Fruit fly (Drosophila melanogaster) whole organism, embryonic: ENCODE measurements around the gene Chd1.

Source experiments
- Awh ChIP-seq: fragments of 200-800 bp; sonication (Bioruptor generic); IDR thresholded peaks from 2 replicates; pipeline ENCODE4, ENCODE4 v1.3.6; 2022; ENCODE audit warnings: missing biosample characterization, missing genetic modification characterization
- BEAF-32 ChIP-seq: fragments of 200-800 bp; sonication (Bioruptor generic); optimal IDR thresholded peaks from 3 replicates; lab custom pipeline; 2017; ENCODE audit warnings: missing biosample characterization, missing genetic modification characterization, mild to moderate bottlenecking, moderate library complexity, missing genetic modification reagents
- CG10431 ChIP-seq: fragments of 200-800 bp; sonication (Bioruptor generic); optimal IDR thresholded peaks from 3 replicates; lab custom pipeline; 2018; ENCODE audit warnings: missing biosample characterization, mild to moderate bottlenecking, missing genetic modification characterization
- CG11247 ChIP-seq: fragments of 200-800 bp; sonication (Bioruptor generic); IDR thresholded peaks from 2 replicates; pipeline ENCODE4 v1.3.6; 2022; ENCODE audit warnings: missing biosample characterization, missing genetic modification characterization
- CG12104 ChIP-seq: fragments of 200-800 bp; sonication (Bioruptor generic); optimal IDR thresholded peaks from 3 replicates; lab custom pipeline; 2016; ENCODE audit warnings: missing biosample characterization, missing genetic modification characterization
- CG12942 ChIP-seq: fragments of 200-800 bp; sonication (Bioruptor generic); optimal IDR thresholded peaks from 3 replicates; lab custom pipeline; 2016; ENCODE audit warnings: missing biosample characterization, missing genetic modification characterization
- CG13296 ChIP-seq: fragments of 200-800 bp; sonication (Bioruptor generic); optimal IDR thresholded peaks from 3 replicates; lab custom pipeline; 2018; ENCODE audit warnings: missing biosample characterization, mild to moderate bottlenecking, missing genetic modification characterization
- CG15514 ChIP-seq: fragments of 200-800 bp; sonication (Bioruptor generic); optimal IDR thresholded peaks from 3 replicates; lab custom pipeline; 2017; ENCODE audit warnings: missing biosample characterization, missing genetic modification characterization, mild to moderate bottlenecking, moderate library complexity, missing genetic modification reagents
- CG17385 ChIP-seq: fragments of 200-800 bp; sonication (Bioruptor generic); optimal IDR thresholded peaks from 3 replicates; lab custom pipeline; 2018; ENCODE audit warnings: missing biosample characterization, mild to moderate bottlenecking, missing genetic modification characterization
- CG2889 ChIP-seq: fragments of 200-800 bp; sonication (Bioruptor generic); IDR thresholded peaks from 3 replicates; pipeline ENCODE4 v1.3.6; 2022; ENCODE audit warnings: missing biosample characterization, missing genetic modification characterization
- CG3407 ChIP-seq: fragments of 200-800 bp; sonication (Bioruptor generic); optimal IDR thresholded peaks from 2 replicates; lab custom pipeline; 2018; ENCODE audit warnings: missing biosample characterization, mild to moderate bottlenecking, missing genetic modification characterization
- CG34422 ChIP-seq: fragments of 200-800 bp; sonication (Bioruptor generic); IDR thresholded peaks from 3 replicates; pipeline ENCODE4 v1.3.6; 2022; ENCODE audit warnings: missing biosample characterization, missing genetic modification characterization
- CG3847 ChIP-seq: fragments of 200-800 bp; sonication (Bioruptor generic); IDR thresholded peaks from 2 replicates; pipeline ENCODE4 v1.3.6; 2022; ENCODE audit warnings: missing biosample characterization, missing genetic modification characterization
- CG4360 ChIP-seq: fragments of 200-800 bp; sonication (Bioruptor generic); IDR thresholded peaks from 2 replicates; pipeline ENCODE4 v1.3.6; 2022; ENCODE audit warnings: missing biosample characterization, missing genetic modification characterization
- CG5180 ChIP-seq: fragments of 200-800 bp; sonication (Bioruptor generic); optimal IDR thresholded peaks from 3 replicates; lab custom pipeline; 2017; ENCODE audit warnings: missing biosample characterization, missing genetic modification characterization, mild to moderate bottlenecking, moderate library complexity, missing genetic modification reagents
- CG7745 ChIP-seq: fragments of 200-800 bp; sonication (Bioruptor generic); optimal IDR thresholded peaks from 2 replicates; lab custom pipeline; 2018; ENCODE audit warnings: missing biosample characterization, mild to moderate bottlenecking, missing genetic modification characterization, moderate library complexity
- CG9215 ChIP-seq: fragments of 200-800 bp; sonication (Bioruptor generic); IDR thresholded peaks from 2 replicates; pipeline ENCODE4 v1.3.6; 2022; ENCODE audit warnings: missing biosample characterization, missing genetic modification characterization
- CG9437 ChIP-seq: fragments of 200-800 bp; sonication (Bioruptor generic); optimal IDR thresholded peaks from 2 replicates; lab custom pipeline; 2018; ENCODE audit warnings: missing biosample characterization, mild to moderate bottlenecking, missing genetic modification characterization
- CG9727 ChIP-seq: fragments of 200-800 bp; sonication (Bioruptor generic); optimal IDR thresholded peaks from 3 replicates; lab custom pipeline; 2017; ENCODE audit warnings: missing biosample characterization, mild to moderate bottlenecking, missing genetic modification characterization
- CG9817 ChIP-seq: fragments of 200-800 bp; sonication (Bioruptor generic); optimal IDR thresholded peaks from 2 replicates; lab custom pipeline; 2018; ENCODE audit warnings: missing biosample characterization, mild to moderate bottlenecking, missing genetic modification characterization, moderate library complexity
- Chrac-16 ChIP-seq: fragments of 200-800 bp; sonication (Bioruptor generic); optimal IDR thresholded peaks from 3 replicates; lab custom pipeline; 2016; ENCODE audit warnings: missing biosample characterization, missing genetic modification characterization
- Dek ChIP-seq: fragments of 200-800 bp; sonication (Bioruptor generic); optimal IDR thresholded peaks from 3 replicates; lab custom pipeline; 2019; ENCODE audit warnings: missing biosample characterization, mild to moderate bottlenecking, missing genetic modification characterization, moderate library complexity
- Dll ChIP-seq: fragments of 200-800 bp; sonication (Bioruptor generic); IDR thresholded peaks from 4 replicates; pipeline ENCODE4 v1.3.6; 2022; ENCODE audit warnings: missing biosample characterization, missing genetic modification characterization; ENCODE audit not compliant: partially characterized antibody
- GATAe ChIP-seq: fragments of 200-800 bp; sonication (Bioruptor generic); conservative IDR thresholded peaks from 2 replicates; pipeline ENCODE4 v1.3.6; 2022; ENCODE audit warnings: missing biosample characterization, missing genetic modification characterization
- HLH54F ChIP-seq: fragments of 200-800 bp; sonication (Bioruptor generic); optimal IDR thresholded peaks from 3 replicates; lab custom pipeline; 2016; ENCODE audit warnings: missing biosample characterization, missing genetic modification characterization
- Hmx ChIP-seq: fragments of 200-800 bp; sonication (Bioruptor generic); optimal IDR thresholded peaks from 2 replicates; lab custom pipeline; 2016; ENCODE audit warnings: missing biosample characterization, missing genetic modification characterization
- Med ChIP-seq: fragments of 200-800 bp; sonication (Bioruptor generic); peaks from one replicate; lab custom pipeline; 2016; ENCODE audit warnings: missing biosample characterization, missing genetic modification characterization, mild to moderate bottlenecking, inconsistent platforms, moderate library complexity
- Mrtf ChIP-seq: fragments of 200-800 bp; sonication (Bioruptor generic); IDR thresholded peaks from 3 replicates; pipeline ENCODE4 v1.3.6; 2022; ENCODE audit warnings: missing biosample characterization, missing genetic modification characterization
- NK7.1 ChIP-seq: fragments of 200-800 bp; sonication (Bioruptor generic); optimal IDR thresholded peaks from 3 replicates; lab custom pipeline; 2016; ENCODE audit warnings: missing biosample characterization, missing genetic modification characterization
- Pdp1 ChIP-seq, 2 experiments: fragments of 200-800 bp; sonication (Bioruptor generic); optimal IDR thresholded peaks; 3 replicates each; lab custom pipeline; 2016; ENCODE audit warnings: missing biosample characterization in 2 of 2, missing genetic modification characterization in 2 of 2, mild to moderate bottlenecking in 1 of 2, moderate library complexity in 1 of 2
- Ravus ChIP-seq: fragments of 200-800 bp; sonication (Bioruptor generic); IDR thresholded peaks from 2 replicates; pipeline ENCODE4 v1.3.6; 2022; ENCODE audit warnings: missing biosample characterization, missing genetic modification characterization
- Taf1 ChIP-seq: fragments of 200-800 bp; sonication (Bioruptor generic); IDR thresholded peaks from 2 replicates; pipeline ENCODE4 v1.3.6; 2022; ENCODE audit warnings: missing biosample characterization, missing genetic modification characterization
- YL-1 ChIP-seq: fragments of 200-800 bp; sonication (Bioruptor generic); optimal IDR thresholded peaks from 3 replicates; lab custom pipeline; 2017; ENCODE audit warnings: missing biosample characterization, mild to moderate bottlenecking, missing genetic modification characterization
- abd-A ChIP-seq: fragments of 200-800 bp; sonication (Bioruptor generic); optimal IDR thresholded peaks from 3 replicates; lab custom pipeline; 2019; ENCODE audit warnings: missing biosample characterization, mild to moderate bottlenecking, missing genetic modification characterization, moderate library complexity
- cad ChIP-seq: fragments of >200 bp; optimal IDR thresholded peaks from 2 replicates; lab custom pipeline; 2017; ENCODE audit warnings: missing biosample characterization, missing genetic modification characterization
- danr ChIP-seq: fragments of 200-800 bp; sonication (Bioruptor generic); IDR thresholded peaks from 2 replicates; pipeline ENCODE4 v1.3.6; 2022; ENCODE audit warnings: missing biosample characterization, missing genetic modification characterization
- fd64A ChIP-seq: fragments of 200-800 bp; sonication (Bioruptor generic); optimal IDR thresholded peaks from 3 replicates; lab custom pipeline; 2018; ENCODE audit warnings: missing biosample characterization, mild to moderate bottlenecking, missing genetic modification characterization
- ftz-f1 ChIP-seq: fragments of 200-800 bp; sonication (Bioruptor generic); optimal IDR thresholded peaks from 2 replicates; lab custom pipeline; 2016; ENCODE audit warnings: missing biosample characterization, missing genetic modification characterization
- gsb ChIP-seq: fragments of 200-800 bp; sonication (Bioruptor generic); IDR thresholded peaks from 2 replicates; pipeline ENCODE4 v1.3.6; 2022; ENCODE audit warnings: missing biosample characterization, missing genetic modification characterization
- ind ChIP-seq: fragments of 200-800 bp; sonication (Bioruptor generic); optimal IDR thresholded peaks from 3 replicates; lab custom pipeline; 2016; ENCODE audit warnings: missing biosample characterization, missing genetic modification characterization
- jigr1 ChIP-seq: fragments of 200-800 bp; sonication (Bioruptor generic); IDR thresholded peaks from 3 replicates; pipeline ENCODE4 v1.3.6; 2022; ENCODE audit warnings: missing biosample characterization, missing genetic modification characterization
- knrl ChIP-seq: fragments of 200-800 bp; sonication (Bioruptor generic); IDR thresholded peaks from 3 replicates; pipeline ENCODE4 v1.3.6; 2022; ENCODE audit warnings: missing biosample characterization, missing genetic modification characterization; ENCODE audit not compliant: partially characterized antibody
- lbe ChIP-seq: fragments of 200-800 bp; sonication (Bioruptor generic); optimal IDR thresholded peaks from 2 replicates; lab custom pipeline; 2016; ENCODE audit warnings: missing biosample characterization, mild to moderate bottlenecking, missing genetic modification characterization
- lmd ChIP-seq: fragments of 200-800 bp; sonication (Bioruptor generic); IDR thresholded peaks from 2 replicates; pipeline ENCODE4 v1.3.6; 2022; ENCODE audit warnings: missing biosample characterization, missing genetic modification characterization
- maf-S ChIP-seq: fragments of 200-800 bp; sonication (Bioruptor generic); optimal IDR thresholded peaks from 2 replicates; lab custom pipeline; 2016; ENCODE audit warnings: missing biosample characterization, missing genetic modification characterization
- org-1 ChIP-seq: fragments of 200-800 bp; sonication (Bioruptor generic); optimal IDR thresholded peaks from 2 replicates; lab custom pipeline; 2017; ENCODE audit warnings: missing biosample characterization, missing genetic modification characterization
- salm ChIP-seq: fragments of 200-800 bp; sonication (Bioruptor generic); optimal IDR thresholded peaks from 2 replicates; lab custom pipeline; 2018; ENCODE audit warnings: missing biosample characterization, mild to moderate bottlenecking, missing genetic modification characterization
- sd ChIP-seq: fragments of 200-800 bp; sonication (Bioruptor generic); optimal IDR thresholded peaks from 3 replicates; lab custom pipeline; 2018; ENCODE audit warnings: missing biosample characterization, mild to moderate bottlenecking, missing genetic modification characterization, moderate library complexity
- sob ChIP-seq: fragments of 200-800 bp; sonication (Bioruptor generic); IDR thresholded peaks from 2 replicates; pipeline ENCODE4 v1.3.6; 2022; ENCODE audit warnings: missing biosample characterization, missing genetic modification characterization
- unc-4 ChIP-seq: fragments of 200-800 bp; sonication (Bioruptor generic); IDR thresholded peaks from 2 replicates; pipeline ENCODE4 v1.3.6; 2022; ENCODE audit warnings: missing biosample characterization, missing genetic modification characterization; ENCODE audit not compliant: partially characterized antibody
- wdn ChIP-seq: fragments of 200-800 bp; sonication (Bioruptor generic); IDR thresholded peaks from 2 replicates; pipeline ENCODE4 v1.3.6; 2022; ENCODE audit warnings: missing biosample characterization, missing genetic modification characterization
- yki ChIP-seq: fragments of >200 bp; optimal IDR thresholded peaks from 3 replicates; lab custom pipeline; 2018

Gene Chd1

dm6 chr2L:2992664-2993174 lies 5.2 kb upstream of the Chd1 start, which contains the start of the genes okr and CG3558 (continued):
- peak; percentile 87 for TF ChIP-seq BEAF-32
- no peak for TF ChIP-seq Hmx (GFP tag; lab: Kevin White, UChicago)
- no peak for TF ChIP-seq CG11247 (GFP tag; lab: Robert Waterston, UW)
- TF ChIP-seq CG4360 (GFP tag; lab: Robert Waterston, UW): no peak
- no peak for TF ChIP-seq CG3847
- no peak for TF ChIP-seq GATAe (GFP tag; lab: Robert Waterston, UW)
- no peak for TF ChIP-seq CG7745
- no peak for TF ChIP-seq ind (GFP tag; lab: Kevin White, UChicago)
- TF ChIP-seq CG9817 (tag; lab: Kevin White, UChicago): no peak
- no peak for TF ChIP-seq NK7.1 (GFP tag; lab: Kevin White, UChicago)
- TF ChIP-seq CG2889 (GFP tag; lab: Robert Waterston, UW): no peak
- TF ChIP-seq Dek (tag; lab: Kevin White, UChicago): no peak
- no peak for TF ChIP-seq CG12942 (GFP tag; lab: Kevin White, UChicago)
- TF ChIP-seq Ravus (GFP tag; lab: Robert Waterston, UW): no peak
- no peak for TF ChIP-seq maf-S
- TF ChIP-seq HLH54F: no peak
- TF ChIP-seq yki: no peak
- no peak for TF ChIP-seq CG10431 (GFP tag; lab: Kevin White, UChicago)
- no peak for TF ChIP-seq abd-A
- TF ChIP-seq lmd (GFP tag; lab: Robert Waterston, UW): no peak
- TF ChIP-seq fd64A (GFP tag; lab: Kevin White, UChicago): peak; percentile 29
- no peak for TF ChIP-seq ftz-f1 (GFP tag; lab: Kevin White, UChicago)
- no peak for TF ChIP-seq salm (tag; lab: Kevin White, UChicago)
- no peak for TF ChIP-seq CG13296 (GFP tag; lab: Kevin White, UChicago)
- no peak for TF ChIP-seq CG12104 (GFP tag; lab: Kevin White, UChicago)
- TF ChIP-seq Taf1 (GFP tag; lab: Robert Waterston, UW): no peak
- TF ChIP-seq knrl: peak; percentile 83
- no peak for TF ChIP-seq wdn (GFP tag; lab: Robert Waterston, UW)
- no peak for TF ChIP-seq sd (tag; lab: Kevin White, UChicago)
- TF ChIP-seq Chrac-16: no peak
- peak; percentile 91 for TF ChIP-seq unc-4 (GFP tag; lab: Robert Waterston, UW)
- TF ChIP-seq Mrtf: no peak
- TF ChIP-seq Awh (GFP tag; lab: Robert Waterston, UW): no peak
- TF ChIP-seq sob (GFP tag; lab: Robert Waterston, UW): no peak
- no peak for TF ChIP-seq CG9215 (GFP tag; lab: Robert Waterston, UW)
- TF ChIP-seq gsb (GFP tag; lab: Robert Waterston, UW): no peak
- peak in 1 of 2 experiments; percentile 1 for TF ChIP-seq Pdp1 (GFP tag; optimal IDR thresholded peaks at IDR 0.05; lab: Kevin White, UChicago)
- no peak for TF ChIP-seq org-1 (GFP tag; lab: Kevin White, UChicago)
- TF ChIP-seq CG5180 (GFP tag; lab: Kevin White, UChicago): no peak
- TF ChIP-seq Med (GFP tag; lab: Kevin White, UChicago): peak; percentile 81
- TF ChIP-seq cad: no peak
- no peak for TF ChIP-seq CG9727 (GFP tag; lab: Kevin White, UChicago)
- no peak for TF ChIP-seq jigr1 (GFP tag; lab: Robert Waterston, UW)
- no peak for TF ChIP-seq CG34422 (GFP tag; lab: Robert Waterston, UW)
- no peak for TF ChIP-seq CG15514 (GFP tag; lab: Kevin White, UChicago)
- no peak for TF ChIP-seq lbe (GFP tag; lab: Kevin White, UChicago)
- TF ChIP-seq CG9437: no peak
- peak; percentile 26 for TF ChIP-seq YL-1 (GFP tag; lab: Kevin White, UChicago)
- peak; percentile 93 for TF ChIP-seq Dll (GFP tag; lab: Robert Waterston, UW)
- TF ChIP-seq CG17385 (GFP tag; lab: Kevin White, UChicago): no peak
- TF ChIP-seq danr (GFP tag; lab: Robert Waterston, UW): no peak
- TF ChIP-seq CG3407 (GFP tag; lab: Kevin White, UChicago): no peak
